Fruit fly (Drosophila melanogaster) whole organism, embryonic: ENCODE measurements around the gene CG31661.

Experiments
- ATbp ChIP-seq: fragments of 200-800 bp; sonication (Bioruptor generic); optimal IDR thresholded peaks from 2 replicates; lab custom pipeline; 2017; ENCODE audit warnings: missing biosample characterization, mild to moderate bottlenecking, missing genetic modification characterization, missing genetic modification reagents
- Awh ChIP-seq: fragments of 200-800 bp; sonication (Bioruptor generic); IDR thresholded peaks from 2 replicates; pipeline ENCODE4, ENCODE4 v1.3.6; 2022; ENCODE audit warnings: missing biosample characterization, missing genetic modification characterization
- BtbVII ChIP-seq: fragments of 200-800 bp; sonication (Bioruptor generic); optimal IDR thresholded peaks from 3 replicates; lab custom pipeline; 2017; ENCODE audit warnings: missing biosample characterization, mild to moderate bottlenecking, missing genetic modification characterization
- CG1024 ChIP-seq: fragments of 200-800 bp; sonication (Bioruptor generic); IDR thresholded peaks from 2 replicates; pipeline ENCODE4 v1.3.6; 2022; ENCODE audit warnings: missing biosample characterization, missing genetic modification characterization
- CG10274 ChIP-seq: fragments of 200-800 bp; sonication (Bioruptor generic); optimal IDR thresholded peaks from 3 replicates; lab custom pipeline; 2017; ENCODE audit warnings: missing biosample characterization, mild to moderate bottlenecking, missing genetic modification characterization
- CG10462 ChIP-seq: fragments of 200-800 bp; sonication (Bioruptor generic); optimal IDR thresholded peaks from 2 replicates; lab custom pipeline; 2016; ENCODE audit warnings: missing biosample characterization, missing genetic modification characterization
- CG10565 ChIP-seq: fragments of 200-800 bp; sonication (Bioruptor generic); optimal IDR thresholded peaks from 3 replicates; lab custom pipeline; 2016; ENCODE audit warnings: missing biosample characterization, mild to moderate bottlenecking, missing genetic modification characterization
- CG10979 ChIP-seq: fragments of 200-800 bp; sonication (Bioruptor generic); optimal IDR thresholded peaks from 2 replicates; lab custom pipeline; 2018; ENCODE audit warnings: missing biosample characterization, mild to moderate bottlenecking, missing genetic modification characterization, moderate library complexity
- CG12219 ChIP-seq: fragments of 200-800 bp; sonication (Bioruptor generic); optimal IDR thresholded peaks from 3 replicates; lab custom pipeline; 2018; ENCODE audit warnings: missing biosample characterization, mild to moderate bottlenecking, missing genetic modification characterization
- CG12942 ChIP-seq: fragments of 200-800 bp; sonication (Bioruptor generic); optimal IDR thresholded peaks from 3 replicates; lab custom pipeline; 2016; ENCODE audit warnings: missing biosample characterization, missing genetic modification characterization
- CG14860 ChIP-seq: fragments of 200-800 bp; sonication (Bioruptor generic); IDR thresholded peaks from 3 replicates; pipeline ENCODE4 v1.3.6; 2022; ENCODE audit warnings: missing biosample characterization, missing genetic modification characterization; ENCODE audit not compliant: partially characterized antibody
- CG1603 ChIP-seq: fragments of 200-800 bp; sonication (Bioruptor generic); optimal IDR thresholded peaks from 2 replicates; lab custom pipeline; 2019; ENCODE audit warnings: missing biosample characterization, mild to moderate bottlenecking, missing genetic modification characterization, moderate library complexity
- CG1647 ChIP-seq: fragments of 200-800 bp; sonication (Bioruptor generic); optimal IDR thresholded peaks from 3 replicates; lab custom pipeline; 2016; ENCODE audit warnings: missing biosample characterization, missing genetic modification characterization
- CG17385 ChIP-seq: fragments of 200-800 bp; sonication (Bioruptor generic); optimal IDR thresholded peaks from 3 replicates; lab custom pipeline; 2018; ENCODE audit warnings: missing biosample characterization, mild to moderate bottlenecking, missing genetic modification characterization
- CG17829 ChIP-seq: fragments of 200-800 bp; optimal IDR thresholded peaks from 2 replicates; lab custom pipeline; 2019; ENCODE audit warnings: missing biosample characterization, mild to moderate bottlenecking, missing genetic modification characterization, moderate library complexity
- CG2712 ChIP-seq: fragments of 200-800 bp; optimal IDR thresholded peaks from 3 replicates; lab custom pipeline; 2019; ENCODE audit warnings: missing biosample characterization, mild to moderate bottlenecking, missing genetic modification characterization, moderate library complexity
- CG3065 ChIP-seq: fragments of 200-800 bp; sonication (Bioruptor generic); optimal IDR thresholded peaks from 2 replicates; lab custom pipeline; 2016; ENCODE audit warnings: missing biosample characterization, missing genetic modification characterization
- CG31441 ChIP-seq: fragments of 200-800 bp; sonication (Bioruptor generic); IDR thresholded peaks from 2 replicates; pipeline ENCODE4 v1.3.6; 2022; ENCODE audit warnings: missing biosample characterization, missing genetic modification characterization
- CG7786 ChIP-seq: fragments of 200-800 bp; sonication (Bioruptor generic); optimal IDR thresholded peaks from 2 replicates; lab custom pipeline; 2016; ENCODE audit warnings: missing biosample characterization, missing genetic modification characterization
- E2f1 ChIP-seq: fragments of 200-800 bp; sonication (Bioruptor generic); IDR thresholded peaks from 2 replicates; pipeline ENCODE4 v1.3.6; 2022; ENCODE audit warnings: missing biosample characterization, missing genetic modification characterization
- Hey ChIP-seq: fragments of 200-800 bp; sonication (Bioruptor generic); optimal IDR thresholded peaks from 3 replicates; lab custom pipeline; 2018; ENCODE audit warnings: missing biosample characterization, mild to moderate bottlenecking, missing genetic modification characterization
- Hmr ChIP-seq: fragments of 200-800 bp; sonication (Bioruptor generic); optimal IDR thresholded peaks from 3 replicates; lab custom pipeline; 2017; ENCODE audit warnings: mild to moderate bottlenecking, missing biosample characterization, missing genetic modification reagents, missing genetic modification characterization
- Mad ChIP-seq: fragments of 200-800 bp; sonication (Bioruptor generic); optimal IDR thresholded peaks from 2 replicates; lab custom pipeline; 2016; ENCODE audit warnings: missing biosample characterization, missing genetic modification characterization
- Poxn ChIP-seq: fragments of 200-800 bp; sonication (Bioruptor generic); IDR thresholded peaks from 2 replicates; pipeline ENCODE4 v1.3.6; 2022; ENCODE audit warnings: missing biosample characterization, missing genetic modification characterization
- Ssrp ChIP-seq: fragments of 200-800 bp; sonication (Bioruptor generic); optimal IDR thresholded peaks from 2 replicates; lab custom pipeline; 2018; ENCODE audit warnings: missing biosample characterization, mild to moderate bottlenecking, missing genetic modification characterization, moderate library complexity
- Vsx1 ChIP-seq: fragments of 200-800 bp; sonication (Bioruptor generic); optimal IDR thresholded peaks from 2 replicates; lab custom pipeline; 2017; ENCODE audit warnings: missing biosample characterization, mild to moderate bottlenecking, missing genetic modification characterization, missing genetic modification reagents
- amos ChIP-seq: fragments of 200-800 bp; sonication (Bioruptor generic); IDR thresholded peaks from 2 replicates; pipeline ENCODE4 v1.3.6; 2022; ENCODE audit warnings: missing biosample characterization, missing genetic modification characterization; ENCODE audit not compliant: partially characterized antibody
- ase ChIP-seq: fragments of 200-800 bp; sonication (Bioruptor generic); IDR thresholded peaks from 3 replicates; pipeline ENCODE4 v1.3.6; 2022; ENCODE audit warnings: missing biosample characterization, missing genetic modification characterization
- dati ChIP-seq: fragments of 200-800 bp; sonication (Bioruptor generic); IDR thresholded peaks from 2 replicates; pipeline ENCODE4 v1.3.6; 2022; ENCODE audit warnings: missing biosample characterization, missing genetic modification characterization
- dmrt99B ChIP-seq: fragments of 200-800 bp; sonication (Bioruptor generic); optimal IDR thresholded peaks from 2 replicates; lab custom pipeline; 2018; ENCODE audit warnings: missing biosample characterization, mild to moderate bottlenecking, missing genetic modification characterization, moderate library complexity
- dpn ChIP-seq, 2 experiments: fragments of 200-800 bp; sonication (Bioruptor generic); optimal IDR thresholded peaks; 3 replicates each; lab custom pipeline; 2016; ENCODE audit warnings: missing biosample characterization in 2 of 2, missing genetic modification characterization in 2 of 2
- ftz-f1 ChIP-seq: fragments of 200-800 bp; sonication (Bioruptor generic); optimal IDR thresholded peaks from 2 replicates; lab custom pipeline; 2016; ENCODE audit warnings: missing biosample characterization, missing genetic modification characterization
- grau ChIP-seq: fragments of 200-800 bp; optimal IDR thresholded peaks from 3 replicates; lab custom pipeline; 2019; ENCODE audit warnings: missing biosample characterization, mild to moderate bottlenecking, missing genetic modification characterization, moderate library complexity
- her ChIP-seq: fragments of 200-800 bp; sonication (Bioruptor generic); optimal IDR thresholded peaks from 2 replicates; lab custom pipeline; 2016; ENCODE audit warnings: missing biosample characterization, missing genetic modification characterization
- insv ChIP-seq, 2 experiments: fragments of 200-800 bp; sonication (Bioruptor generic); optimal IDR thresholded peaks; 3 replicates each; lab custom pipeline; 2016 to 2018; ENCODE audit warnings: missing biosample characterization in 2 of 2, missing genetic modification characterization in 2 of 2
- jigr1 ChIP-seq: fragments of 200-800 bp; sonication (Bioruptor generic); IDR thresholded peaks from 3 replicates; pipeline ENCODE4 v1.3.6; 2022; ENCODE audit warnings: missing biosample characterization, missing genetic modification characterization
- kah ChIP-seq: fragments of 200-800 bp; sonication (Bioruptor generic); optimal IDR thresholded peaks from 2 replicates; lab custom pipeline; 2018; ENCODE audit warnings: missing biosample characterization, mild to moderate bottlenecking, missing genetic modification characterization
- kni ChIP-seq: fragments of 200-800 bp; sonication (Bioruptor generic); optimal IDR thresholded peaks from 3 replicates; lab custom pipeline; 2017; ENCODE audit warnings: mild to moderate bottlenecking, missing biosample characterization, missing genetic modification reagents, missing genetic modification characterization
- lilli ChIP-seq: fragments of 200-800 bp; sonication (Bioruptor generic); optimal IDR thresholded peaks from 3 replicates; lab custom pipeline; 2016; ENCODE audit warnings: missing biosample characterization, missing genetic modification characterization
- nom ChIP-seq: fragments of 200-800 bp; sonication (Bioruptor generic); optimal IDR thresholded peaks from 2 replicates; lab custom pipeline; 2017; ENCODE audit warnings: missing biosample characterization, missing genetic modification characterization, mild to moderate bottlenecking, moderate library complexity, missing genetic modification reagents
- phol ChIP-seq: fragments of 200-800 bp; sonication (Bioruptor generic); optimal IDR thresholded peaks from 3 replicates; lab custom pipeline; 2018; ENCODE audit warnings: missing biosample characterization, mild to moderate bottlenecking, missing genetic modification characterization, moderate library complexity
- prd ChIP-seq, 3 experiments: fragments of >200 bp in 2 of 3; fragments of 200-800 bp in 1 of 3; sonication (Bioruptor generic) in 1 of 3; optimal IDR thresholded peaks in 2 of 3; IDR thresholded peaks in 1 of 3; 2 replicates in 2 of 3; 3 replicates in 1 of 3; pipeline versions ENCODE4 v1.3.6 to Lab custom; 2017 to 2022; ENCODE audit warnings: missing biosample characterization in 1 of 3, missing genetic modification characterization in 1 of 3
- pros ChIP-seq: fragments of 200-800 bp; sonication (Bioruptor generic); optimal IDR thresholded peaks from 3 replicates; lab custom pipeline; 2019; ENCODE audit warnings: missing biosample characterization, mild to moderate bottlenecking, missing genetic modification characterization, moderate library complexity
- row ChIP-seq: fragments of 200-800 bp; sonication (Bioruptor generic); IDR thresholded peaks from 3 replicates; pipeline ENCODE4 v1.3.6; 2022; ENCODE audit warnings: missing biosample characterization, missing genetic modification characterization
- sens ChIP-seq: fragments of 200-800 bp; sonication (Bioruptor generic); peaks from one replicate; lab custom pipeline; 2016; ENCODE audit warnings: missing biosample characterization, missing genetic modification characterization
- tgo ChIP-seq: fragments of 200-800 bp; sonication (Bioruptor generic); IDR thresholded peaks from 3 replicates; pipeline ENCODE4 v1.3.6; 2022; ENCODE audit warnings: missing biosample characterization, missing genetic modification characterization
- tin ChIP-seq: fragments of 200-800 bp; sonication (Bioruptor generic); optimal IDR thresholded peaks from 3 replicates; lab custom pipeline; 2016; ENCODE audit warnings: missing biosample characterization, missing genetic modification characterization
- trh ChIP-seq: fragments of 200-800 bp; sonication (Bioruptor generic); optimal IDR thresholded peaks from 2 replicates; lab custom pipeline; 2016; ENCODE audit warnings: missing biosample characterization, missing genetic modification characterization

Gene CG31661

DNA sequence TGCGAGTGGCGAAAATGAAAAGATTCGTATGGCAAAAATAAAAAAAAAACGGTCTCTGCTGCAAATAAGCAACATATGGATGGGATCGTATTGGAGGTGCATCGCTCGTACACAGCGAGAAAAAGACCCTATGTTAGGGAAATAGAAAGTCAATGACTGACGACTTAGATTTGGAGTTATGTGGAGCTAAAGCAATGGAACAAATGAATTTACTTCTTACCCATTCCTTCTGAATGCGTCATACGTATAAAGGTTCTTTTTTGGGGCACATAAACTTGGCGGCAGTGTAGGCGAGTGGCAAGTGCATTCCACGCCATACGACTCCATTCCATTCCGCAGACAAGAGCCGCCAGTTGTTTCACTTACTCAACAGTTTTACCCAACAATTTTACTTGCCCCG is 26.3 kb upstream of the CG31661 start (continued):
- no peak for TF ChIP-seq ftz-f1 (GFP tag; lab: Kevin White, UChicago)
- TF ChIP-seq Hmr (GFP tag; lab: Kevin White, UChicago) = no peak
- TF ChIP-seq prd (optimal IDR thresholded peaks at IDR 0.05; lab: Kevin White, UChicago) = no peak
- 0 out of 3 replicates have a peak, but pooled peaks have one; percentile 23 for TF ChIP-seq prd (GFP tag; IDR thresholded peaks at IDR 0.05; lab: Robert Waterston, UW)
- no peak for TF ChIP-seq Awh (GFP tag; lab: Robert Waterston, UW)
- peak; percentile 33 for TF ChIP-seq CG1603 (tag; lab: Kevin White, UChicago)
- TF ChIP-seq phol = peak; percentile 5

DNA sequence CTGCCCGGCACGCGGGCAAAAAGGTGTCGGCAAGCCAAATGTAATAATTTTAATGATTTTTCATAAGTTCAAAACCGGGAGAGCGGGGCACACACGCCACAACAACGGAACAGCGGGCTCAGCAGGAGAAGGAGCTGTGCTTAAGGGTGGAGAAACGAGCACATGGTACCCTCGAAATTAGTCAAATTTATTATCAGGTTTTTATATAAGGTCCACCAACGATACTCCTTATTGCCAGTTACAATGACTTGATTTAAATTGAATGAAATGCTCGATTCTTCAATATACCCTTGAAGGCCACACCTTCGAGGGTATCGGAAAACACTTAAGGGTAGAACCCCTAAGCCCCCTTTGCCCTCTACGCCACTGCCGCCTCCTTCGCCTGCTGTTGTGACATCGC is 23.6 kb upstream of the CG31661 start:
- TF ChIP-seq CG31441 (GFP tag; lab: Robert Waterston, UW) (no peak), pros (GFP tag; lab: Kevin White, UChicago) (peak; percentile 89), CG12219 (GFP tag; lab: Kevin White, UChicago) (peak; percentile 21), tgo (GFP tag; lab: Robert Waterston, UW) (peak; percentile 74), CG10274 (GFP tag; lab: Kevin White, UChicago) (peak; percentile 7), Awh (GFP tag; lab: Robert Waterston, UW) (peak; percentile 27; the same call in 1 of the 2 replicates), ase (GFP tag; lab: Robert Waterston, UW) (peak; percentile 62; the same call in 2 of the 3 replicates), sens (peak; percentile 85), CG2712 (tag; lab: Kevin White, UChicago) (peak; percentile 80), CG7786 (no peak), insv (GFP tag; optimal IDR thresholded peaks at IDR 0.05; lab: Kevin White, UChicago) (no peak), CG17829 (tag; lab: Kevin White, UChicago) (peak; percentile 70), CG1603 (tag; lab: Kevin White, UChicago) (peak; percentile 68), Mad (GFP tag; lab: Kevin White, UChicago) (no peak), CG10565 (no peak), tin (GFP tag; lab: Kevin White, UChicago) (peak; percentile 27), CG10462 (GFP tag; lab: Kevin White, UChicago) (no peak), grau (tag; lab: Kevin White, UChicago) (peak; percentile 26), Poxn (GFP tag; lab: Robert Waterston, UW) (no peak), her (GFP tag; lab: Kevin White, UChicago) (no peak), CG1647 (GFP tag; lab: Kevin White, UChicago) (no peak), CG14860 (GFP tag; lab: Robert Waterston, UW) (no peak), Vsx1 (no peak), jigr1 (GFP tag; lab: Robert Waterston, UW) (no peak), row (GFP tag; lab: Robert Waterston, UW) (peak; percentile 85), Hmr (GFP tag; lab: Kevin White, UChicago) (peak; percentile 21), nom (GFP tag; lab: Kevin White, UChicago) (no peak), E2f1 (GFP tag; lab: Robert Waterston, UW) (peak; percentile 64), dpn (GFP tag; optimal IDR thresholded peaks at IDR 0.05; lab: Kevin White, UChicago) (peak; percentile 5 to 18), ATbp (peak; percentile 24), CG10979 (peak; percentile 64), CG3065 (no peak), CG12942 (no peak), dati (no peak), kah (GFP tag; lab: Kevin White, UChicago) (no peak), lilli (peak; percentile 27), CG1024 (GFP tag; lab: Robert Waterston, UW) (no peak), Ssrp (tag; lab: Kevin White, UChicago) (peak; percentile 21), dmrt99B (tag; lab: Kevin White, UChicago) (peak; percentile 60), BtbVII (GFP tag; lab: Kevin White, UChicago) (no peak), amos (no peak), CG17385 (GFP tag; lab: Kevin White, UChicago) (no peak), trh (no peak), Hey (tag; lab: Kevin White, UChicago) (peak; percentile 47), kni (GFP tag; lab: Kevin White, UChicago) (no peak)
